Worm (Caenorhabditis elegans): ENCODE results near the gene F42H10.2.
A peak's percentile ranks its signal among the peaks of the same experiment; 100 is the strongest.

Gene F42H10.2

ce11 chrIII:8509644-8510393 lies 19.4 kb downstream of the F42H10.2 start (continued):
- TF ChIP-seq ceh-82 (tag; optimal IDR thresholded peaks at IDR 0.05) (peak in 2 of 3 experiments; percentile 17 to 45), C04F5.9 (tag; optimal IDR thresholded peaks at IDR 0.05) (no peak), efl-1 (optimal IDR thresholded peaks at IDR 0.05) (peak in 1 of 2 experiments; percentile 16), efl-1 (GFP tag; optimal IDR thresholded peaks at IDR 0.05 in 1 of 2) (peak in 1 of 2 experiments; percentile 58), unc-98 (GFP tag; IDR thresholded peaks at IDR 0.05) (no peak), lin-14 (GFP tag; optimal IDR thresholded peaks at IDR 0.05) (peak; percentile 85), nhr-71 (tag; optimal IDR thresholded peaks at IDR 0.05) (peak; percentile 58)

ce11 chrIII:8511711-8512110 lies 21.3 kb downstream of the F42H10.2 start:
- TF ChIP-seq lin-14 (GFP tag; optimal IDR thresholded peaks at IDR 0.05) (peak; percentile 63), blmp-1 (tag; optimal IDR thresholded peaks at IDR 0.05) (peak; percentile 40), rnt-1 (tag; optimal IDR thresholded peaks at IDR 0.05) (no peak), ztf-4 (tag; optimal IDR thresholded peaks at IDR 0.05) (no peak), egl-13 (tag; optimal IDR thresholded peaks at IDR 0.05) (peak; percentile 34), ceh-88 (GFP tag; IDR thresholded peaks at IDR 0.05) (no peak), swsn-7 (tag; optimal IDR thresholded peaks at IDR 0.05) (peak; percentile 6), nhr-71 (tag; optimal IDR thresholded peaks at IDR 0.05) (peak; percentile 41), ceh-82 (tag; optimal IDR thresholded peaks at IDR 0.05) (peak in 1 of 3 experiments; percentile 18), fkh-10 (GFP tag; optimal IDR thresholded peaks at IDR 0.05) (peak; percentile 87)

ce11 chrIII:8512279-8512942 lies 22.0 kb downstream of the F42H10.2 start:
- no peak for TF ChIP-seq unc-62 (GFP tag; optimal IDR thresholded peaks at IDR 0.05)
- TF ChIP-seq hlh-17 (GFP tag; optimal IDR thresholded peaks at IDR 0.05; ENCODE audit: borderline replicate concordance): no peak
- no peak for TF ChIP-seq F16B12.6 (tag; optimal IDR thresholded peaks at IDR 0.05)
- TF ChIP-seq nhr-90 (tag; optimal IDR thresholded peaks at IDR 0.05; ENCODE audit: poor library complexity): no peak
- TF ChIP-seq dsc-1 (tag; optimal IDR thresholded peaks at IDR 0.05): peak; percentile 5
- TF ChIP-seq nhr-85 (tag): peak; percentile 72
- no peak for TF ChIP-seq efl-1 (optimal IDR thresholded peaks at IDR 0.05)
- TF ChIP-seq efl-1 (GFP tag; optimal IDR thresholded peaks at IDR 0.05 in 1 of 2): peak in 1 of 2 experiments; percentile 80
- TF ChIP-seq lir-3 (tag; optimal IDR thresholded peaks at IDR 0.05; ENCODE audit: poor library complexity): no peak
- peak; percentile 60 for TF ChIP-seq fkh-8 (tag; optimal IDR thresholded peaks at IDR 0.05)
- TF ChIP-seq elt-2 (tag; optimal IDR thresholded peaks at IDR 0.05): no peak

- TF ChIP-seq ceh-90 (tag; optimal IDR thresholded peaks at IDR 0.05) (no peak), sup-37 (GFP tag; optimal IDR thresholded peaks at IDR 0.05) (no peak), aly-2 (tag; optimal IDR thresholded peaks at IDR 0.05) (peak; percentile 34), efl-1 (optimal IDR thresholded peaks at IDR 0.05) (no peak), efl-1 (GFP tag; optimal IDR thresholded peaks at IDR 0.05 in 1 of 2) (peak in 1 of 2 experiments; percentile 44)
Measured at ce11 chrIII:8518990-8519389, 28.6 kb downstream of the F42H10.2 start.

- no peak for TF ChIP-seq nhr-20 (tag; optimal IDR thresholded peaks at IDR 0.05)
- TF ChIP-seq pqm-1 (tag; optimal IDR thresholded peaks at IDR 0.05): no peak
Measured at ce11 chrIII:8519886-8520285, 29.5 kb downstream of the F42H10.2 start, which contains the start of gene ZC21.8. Gene ZC21.8 (minus strand): TSS chrIII:8519986.

- TF ChIP-seq nhr-11 (tag; optimal IDR thresholded peaks at IDR 0.05): no peak
- no peak for TF ChIP-seq lin-35 (GFP tag; optimal IDR thresholded peaks at IDR 0.05)
- no peak for TF ChIP-seq pag-3 (tag; optimal IDR thresholded peaks at IDR 0.05; ENCODE audit: borderline replicate concordance, insufficient read depth)
- no peak for TF ChIP-seq dsc-1 (tag; optimal IDR thresholded peaks at IDR 0.05)
- TF ChIP-seq efl-1 (optimal IDR thresholded peaks at IDR 0.05): no peak
- peak in 1 of 2 experiments; percentile 82 for TF ChIP-seq efl-1 (GFP tag; optimal IDR thresholded peaks at IDR 0.05 in 1 of 2)
- peak; percentile 11 for TF ChIP-seq nhr-71 (tag; optimal IDR thresholded peaks at IDR 0.05)
- no peak for TF ChIP-seq xbp-1 (tag; optimal IDR thresholded peaks at IDR 0.05)
- no peak for TF ChIP-seq pqm-1 (tag; optimal IDR thresholded peaks at IDR 0.05)
- TF ChIP-seq lsy-2 (tag; optimal IDR thresholded peaks at IDR 0.05): no peak
- no peak for TF ChIP-seq unc-30 (tag; optimal IDR thresholded peaks at IDR 0.05)
- no peak for TF ChIP-seq ceh-63 (GFP tag; optimal IDR thresholded peaks at IDR 0.05)
- no peak for TF ChIP-seq sup-37 (GFP tag; optimal IDR thresholded peaks at IDR 0.05)
- TF ChIP-seq fkh-10 (GFP tag; optimal IDR thresholded peaks at IDR 0.05): no peak
- no peak for TF ChIP-seq ceh-88 (GFP tag; IDR thresholded peaks at IDR 0.05)
- no peak for TF ChIP-seq swsn-7 (tag; optimal IDR thresholded peaks at IDR 0.05)
- TF ChIP-seq nhr-77 (tag; optimal IDR thresholded peaks at IDR 0.05): peak; percentile 54
- TF ChIP-seq tbx-2 (tag; optimal IDR thresholded peaks at IDR 0.05): peak; percentile 52
- TF ChIP-seq mdl-1 (tag; optimal IDR thresholded peaks at IDR 0.05): peak in 1 of 2 experiments; percentile 2
- no peak for TF ChIP-seq ceh-82 (tag; optimal IDR thresholded peaks at IDR 0.05)
- TF ChIP-seq blmp-1 (tag; optimal IDR thresholded peaks at IDR 0.05): no peak
- TF ChIP-seq ztf-4 (tag; optimal IDR thresholded peaks at IDR 0.05): no peak
Measured at ce11 chrIII:8520589-8520988, 30.2 kb downstream of the F42H10.2 start.
